Fruit fly (Drosophila melanogaster) Kc167 (cell line): Measurements from ENCODE around the gene mid.

Experiments used
- Myc ChIP-seq: fragments of >200 bp; optimal IDR thresholded peaks from 2 replicates; lab custom pipeline; 2017; ENCODE audit warnings: missing external identifiers
- Sin3A ChIP-seq: fragments of >200 bp; optimal IDR thresholded peaks from 2 replicates; lab custom pipeline; 2018; ENCODE audit warnings: missing external identifiers
- h ChIP-seq: fragments of >200 bp; optimal IDR thresholded peaks from 3 replicates; lab custom pipeline; 2018; ENCODE audit warnings: missing external identifiers
- insv ChIP-seq: fragments of >200 bp; optimal IDR thresholded peaks from 3 replicates; lab custom pipeline; 2018; ENCODE audit warnings: missing external identifiers
- psq ChIP-seq: fragments of >200 bp; optimal IDR thresholded peaks from 2 replicates; lab custom pipeline; 2017; ENCODE audit warnings: missing external identifiers
- ttk ChIP-seq: sonication (Bioruptor generic); optimal IDR thresholded peaks from 2 replicates; lab custom pipeline; 2017; ENCODE audit warnings: missing external identifiers

The mid gene

dm6 chr2L:5460907-5461723 is at the start of gene mid:
mid (plus strand) TSS chr2L:5461639.
- TF ChIP-seq h (lab: Kevin White, UChicago) (no peak), psq (lab: Kevin White, UChicago) (no peak), insv (lab: Kevin White, UChicago) (no peak), ttk (lab: Kevin White, UChicago) (no peak), Myc (lab: Kevin White, UChicago) (no peak), Sin3A (lab: Kevin White, UChicago) (no peak)

- TF ChIP-seq Sin3A (lab: Kevin White, UChicago) (no peak), ttk (lab: Kevin White, UChicago) (no peak), psq (lab: Kevin White, UChicago) (no peak), h (lab: Kevin White, UChicago) (no peak), Myc (lab: Kevin White, UChicago) (no peak), insv (lab: Kevin White, UChicago) (no peak)
Measured at dm6 chr2L:5412550-5412949, 48.9 kb upstream of the mid start.

- TF ChIP-seq ttk (lab: Kevin White, UChicago) (no peak), Sin3A (lab: Kevin White, UChicago) (no peak), h (lab: Kevin White, UChicago) (no peak), Myc (lab: Kevin White, UChicago) (no peak), insv (lab: Kevin White, UChicago) (no peak), psq (lab: Kevin White, UChicago) (no peak)
Measured at dm6 chr2L:5414635-5415191, 46.7 kb upstream of the mid start.

- TF ChIP-seq psq (lab: Kevin White, UChicago), result no peak
- no peak for TF ChIP-seq Myc (lab: Kevin White, UChicago)
- no peak for TF ChIP-seq ttk (lab: Kevin White, UChicago)
- TF ChIP-seq Sin3A (lab: Kevin White, UChicago), result no peak
- no peak for TF ChIP-seq insv (lab: Kevin White, UChicago)
- no peak for TF ChIP-seq h (lab: Kevin White, UChicago)
Measured at dm6 chr2L:5415382-5415781, 46.1 kb upstream of the mid start.

dm6 chr2L:5421570-5422004 is 39.9 kb upstream of the mid start:
- TF ChIP-seq psq (lab: Kevin White, UChicago) (no peak), h (lab: Kevin White, UChicago) (no peak), ttk (lab: Kevin White, UChicago) (no peak), insv (lab: Kevin White, UChicago) (no peak)

dm6 chr2L:5425341-5425740 is 36.1 kb upstream of the mid start:
- TF ChIP-seq Myc (lab: Kevin White, UChicago), result no peak
- no peak for TF ChIP-seq ttk (lab: Kevin White, UChicago)
- no peak for TF ChIP-seq Sin3A (lab: Kevin White, UChicago)
- TF ChIP-seq h (lab: Kevin White, UChicago), result no peak
- no peak for TF ChIP-seq psq (lab: Kevin White, UChicago)
- no peak for TF ChIP-seq insv (lab: Kevin White, UChicago)

dm6 chr2L:5426843-5427540 is 34.4 kb upstream of the mid start:
- TF ChIP-seq insv (lab: Kevin White, UChicago), result no peak
- TF ChIP-seq ttk (lab: Kevin White, UChicago), result no peak
- no peak for TF ChIP-seq Sin3A (lab: Kevin White, UChicago)
- no peak for TF ChIP-seq psq (lab: Kevin White, UChicago)
- TF ChIP-seq Myc (lab: Kevin White, UChicago), result no peak
- TF ChIP-seq h (lab: Kevin White, UChicago), result no peak

dm6 chr2L:5428776-5429549 is 32.5 kb upstream of the mid start:
- TF ChIP-seq ttk (lab: Kevin White, UChicago) (no peak), Myc (lab: Kevin White, UChicago) (no peak), Sin3A (lab: Kevin White, UChicago) (no peak), h (lab: Kevin White, UChicago) (no peak), psq (lab: Kevin White, UChicago) (no peak), insv (lab: Kevin White, UChicago) (no peak)

- TF ChIP-seq ttk (lab: Kevin White, UChicago), result no peak
- no peak for TF ChIP-seq Myc (lab: Kevin White, UChicago)
- no peak for TF ChIP-seq Sin3A (lab: Kevin White, UChicago)
- TF ChIP-seq psq (lab: Kevin White, UChicago), result no peak
- TF ChIP-seq h (lab: Kevin White, UChicago), result no peak
- TF ChIP-seq insv (lab: Kevin White, UChicago), result no peak
Measured at dm6 chr2L:5429756-5430155, 31.7 kb upstream of the mid start.

dm6 chr2L:5431988-5432597 is 29.3 kb upstream of the mid start:
- TF ChIP-seq Myc (lab: Kevin White, UChicago), result no peak
- no peak for TF ChIP-seq insv (lab: Kevin White, UChicago)
- TF ChIP-seq ttk (lab: Kevin White, UChicago), result no peak
- TF ChIP-seq Sin3A (lab: Kevin White, UChicago), result no peak
- TF ChIP-seq psq (lab: Kevin White, UChicago), result no peak
- no peak for TF ChIP-seq h (lab: Kevin White, UChicago)
